Worm (Caenorhabditis elegans): ENCODE results near the gene fipr-11.
A peak's percentile ranks its signal among the peaks of the same experiment; 100 is the strongest.

fipr-11 gene

DNA sequence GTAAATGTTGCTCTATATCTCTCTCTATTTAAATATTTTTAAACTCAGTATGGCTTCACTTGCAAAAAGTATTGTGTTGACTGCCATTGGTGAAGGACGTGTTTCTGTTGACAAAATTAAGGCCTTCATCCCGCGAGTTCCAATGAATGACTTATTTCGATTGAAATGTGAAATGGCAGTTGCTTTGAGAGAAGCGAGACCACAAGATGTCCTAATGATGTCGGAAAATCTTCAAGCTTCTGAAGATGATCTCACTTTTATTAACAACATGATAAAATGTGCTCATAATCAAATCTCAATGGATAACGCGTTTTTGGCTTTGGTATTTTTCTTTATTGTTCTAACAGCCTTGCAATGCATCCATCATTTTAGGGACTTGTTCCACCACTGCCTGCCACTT lies 15.3 kb upstream of the fipr-11 start, which contains the start of gene ceh-75:
Gene ceh-75, plus strand, starts transcription at position 50 of the 400 bp plus-strand sequence.
- TF ChIP-seq dmd-6 (GFP tag; IDR thresholded peaks at IDR 0.05) (no peak), unc-62 (GFP tag; optimal IDR thresholded peaks at IDR 0.05 in 1 of 2) (peak in 1 of 2 experiments; percentile 99), unc-62 (tag; optimal IDR thresholded peaks at IDR 0.05) (no peak)

DNA sequence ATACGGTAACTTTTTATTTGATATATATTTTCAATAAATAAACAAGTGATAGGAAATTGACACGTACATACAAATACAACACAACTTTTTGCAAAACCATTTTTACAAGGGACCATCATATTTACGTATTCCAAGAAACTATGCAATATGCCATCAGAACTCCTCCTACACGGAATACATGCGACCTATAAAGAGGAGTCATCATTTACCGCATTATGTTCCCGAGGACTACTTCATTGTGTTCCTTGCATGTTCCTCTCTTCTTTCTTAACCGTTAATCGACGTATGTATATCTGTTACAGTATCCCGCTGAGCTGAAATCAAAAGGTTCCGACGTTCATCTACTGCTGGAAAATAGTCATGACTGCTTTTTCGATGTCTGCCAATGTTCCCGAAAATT lies 12.4 kb upstream of the fipr-11 start, which contains the start of gene C50H2.5:
Gene C50H2.5, plus strand, starts transcription at position 301 of the 400 bp plus-strand sequence.
- no peak for TF ChIP-seq lin-39 (tag; optimal IDR thresholded peaks at IDR 0.05)
- TF ChIP-seq nhr-111 (GFP tag; optimal IDR thresholded peaks at IDR 0.05) = no peak
- no peak for TF ChIP-seq F44E2.7 (GFP tag; IDR thresholded peaks at IDR 0.05)
- no peak for TF ChIP-seq hmg-1.1 (GFP tag; IDR thresholded peaks at IDR 0.05)
- no peak for TF ChIP-seq gei-8 (GFP tag; optimal IDR thresholded peaks at IDR 0.05)
- TF ChIP-seq skn-1 (tag; optimal IDR thresholded peaks at IDR 0.05) = no peak
- TF ChIP-seq lin-13 (GFP tag; optimal IDR thresholded peaks at IDR 0.05) = no peak
- no peak for TF ChIP-seq fkh-10 (GFP tag; optimal IDR thresholded peaks at IDR 0.05)
- no peak for TF ChIP-seq ceh-32 (tag; optimal IDR thresholded peaks at IDR 0.05; ENCODE audit: poor library complexity)
- TF ChIP-seq nhr-28 (tag; optimal IDR thresholded peaks at IDR 0.05) = no peak
- TF ChIP-seq lim-7 (GFP tag; IDR thresholded peaks at IDR 0.05) = no peak
- TF ChIP-seq T20F7.1 (GFP tag; optimal IDR thresholded peaks at IDR 0.05) = no peak
- no peak for TF ChIP-seq Y5F2A.4 (GFP tag; optimal IDR thresholded peaks at IDR 0.05)
- no peak for TF ChIP-seq attf-4 (tag; optimal IDR thresholded peaks at IDR 0.05)
- TF ChIP-seq rbr-2 (tag; optimal IDR thresholded peaks at IDR 0.05) = no peak
- TF ChIP-seq unc-62 (GFP tag; optimal IDR thresholded peaks at IDR 0.05 in 1 of 2) = no peak
- no peak for TF ChIP-seq unc-62 (tag; optimal IDR thresholded peaks at IDR 0.05)
- no peak for TF ChIP-seq daf-16 (GFP tag; optimal IDR thresholded peaks at IDR 0.05)
- no peak for TF ChIP-seq daf-16 (tag; optimal IDR thresholded peaks at IDR 0.05)
- TF ChIP-seq ceh-44 (GFP tag; IDR thresholded peaks at IDR 0.05) = no peak
- TF ChIP-seq aly-2 (tag; optimal IDR thresholded peaks at IDR 0.05) = no peak
- TF ChIP-seq mxl-3 (GFP tag; optimal IDR thresholded peaks at IDR 0.05) = no peak

DNA sequence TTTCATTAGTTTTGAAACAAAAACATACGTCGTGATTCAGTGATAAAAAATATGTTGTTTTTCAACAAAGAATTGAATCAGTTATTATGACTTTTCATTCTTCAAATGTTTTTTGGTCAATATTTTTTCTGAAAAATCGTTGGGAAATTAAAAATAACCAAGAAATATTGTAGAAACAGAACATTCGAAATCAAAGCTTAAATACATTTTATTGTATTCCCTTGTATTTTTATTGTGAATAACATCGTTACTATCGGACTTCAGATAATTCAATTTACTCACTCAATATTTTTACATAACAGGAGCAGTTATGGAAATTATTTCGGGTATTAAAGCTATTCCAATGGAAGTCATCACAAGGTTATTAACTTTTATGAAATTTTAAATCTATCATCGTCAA lies 10.7 kb upstream of the fipr-11 start, which contains the start of gene C50H2.4:
Gene C50H2.4, plus strand, starts transcription at position 301 of the 400 bp plus-strand sequence.
- TF ChIP-seq unc-130 (GFP tag; optimal IDR thresholded peaks at IDR 0.05) (no peak), ceh-44 (GFP tag; IDR thresholded peaks at IDR 0.05) (no peak), lin-1 (GFP tag; IDR thresholded peaks at IDR 0.05) (no peak), set-16 (GFP tag; IDR thresholded peaks at IDR 0.05) (no peak), lin-39 (tag; optimal IDR thresholded peaks at IDR 0.05) (no peak), Y75B8A.6 (GFP tag; IDR thresholded peaks at IDR 0.05) (no peak), mxl-2 (GFP tag; conservative IDR thresholded peaks at IDR 0.05) (no peak), lin-13 (GFP tag; optimal IDR thresholded peaks at IDR 0.05) (no peak), nhr-76 (tag; optimal IDR thresholded peaks at IDR 0.05) (no peak)

DNA sequence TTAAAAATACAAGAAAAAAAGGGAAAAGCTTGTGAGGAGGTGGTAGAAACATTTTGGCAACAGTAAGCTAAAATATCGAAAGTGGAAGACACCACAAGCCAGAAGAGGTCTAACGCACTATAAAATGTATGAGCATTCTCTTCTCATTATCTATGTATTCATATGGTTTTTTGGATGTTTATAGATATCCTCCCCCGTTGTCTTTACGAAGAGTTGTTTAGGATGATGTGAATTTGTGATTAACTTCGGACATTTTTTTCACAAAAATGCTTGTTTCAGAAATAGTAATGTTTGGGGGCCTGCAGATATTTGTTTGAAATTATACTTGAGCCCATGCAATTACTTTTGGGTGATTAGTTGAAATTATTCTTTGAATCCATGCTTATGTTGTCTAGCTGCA lies 9.0 kb upstream of the fipr-11 start, which contains the start of gene mec-9:
Gene mec-9, minus strand, starts transcription at position 101 of the 400 bp plus-strand sequence.
- TF ChIP-seq gei-8 (GFP tag; optimal IDR thresholded peaks at IDR 0.05) (no peak), daf-19 (GFP tag; conservative IDR thresholded peaks at IDR 0.05) (no peak), saeg-2 (GFP tag; IDR thresholded peaks at IDR 0.05) (no peak)

DNA sequence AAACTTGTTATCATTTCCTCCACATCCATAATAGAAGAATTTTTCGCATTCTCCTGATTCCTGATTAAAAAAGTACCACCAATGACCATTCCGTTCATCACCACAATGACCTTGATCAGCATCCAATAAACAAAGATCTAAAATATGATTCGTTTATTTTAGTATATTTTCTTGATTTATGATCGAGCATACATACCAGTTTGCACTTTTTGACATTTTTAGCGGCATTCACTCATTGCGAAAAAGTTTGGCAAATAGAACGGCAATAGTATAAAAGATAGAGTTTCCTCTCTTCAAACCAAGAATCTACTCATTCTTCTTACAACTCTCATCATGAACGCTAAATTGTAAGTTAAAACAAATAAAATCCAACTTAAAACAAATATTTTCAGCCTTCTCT lies 7.8 kb upstream of the fipr-11 start, which contains the start of gene fipr-10:
Gene fipr-10, plus strand, starts transcription at position 301 of the 400 bp plus-strand sequence.
- TF ChIP-seq pha-4 (GFP tag; IDR thresholded peaks at IDR 0.05) (no peak), pha-4 (tag; optimal IDR thresholded peaks at IDR 0.05) (no peak), F10B5.3 (tag; optimal IDR thresholded peaks at IDR 0.05) (no peak), duxl-1 (tag; optimal IDR thresholded peaks at IDR 0.05; ENCODE audit: poor library complexity) (no peak), ces-1 (GFP tag; optimal IDR thresholded peaks at IDR 0.05) (no peak), lim-7 (GFP tag; IDR thresholded peaks at IDR 0.05) (no peak), nhr-76 (tag; optimal IDR thresholded peaks at IDR 0.05) (no peak), ZK546.5 (tag; optimal IDR thresholded peaks at IDR 0.05) (no peak), ceh-44 (GFP tag; IDR thresholded peaks at IDR 0.05) (no peak), zag-1 (tag; optimal IDR thresholded peaks at IDR 0.05) (no peak), aly-2 (tag; optimal IDR thresholded peaks at IDR 0.05) (no peak), arid-1 (GFP tag; conservative IDR thresholded peaks at IDR 0.05) (no peak), spr-3 (GFP tag; optimal IDR thresholded peaks at IDR 0.05) (no peak), skn-1 (tag; optimal IDR thresholded peaks at IDR 0.05) (no peak), snpc-4 (tag; optimal IDR thresholded peaks at IDR 0.05) (no peak), dmd-8 (GFP tag; IDR thresholded peaks at IDR 0.05) (no peak), hmg-1.1 (GFP tag; IDR thresholded peaks at IDR 0.05) (no peak), tra-1 (GFP tag; IDR thresholded peaks at IDR 0.05) (no peak), lin-39 (tag; optimal IDR thresholded peaks at IDR 0.05) (no peak)
